Worm (Caenorhabditis elegans) whole organism, midembryonic: Measurements from ENCODE around the gene golg-4.

Source experiments
- ref-1 ChIP-seq: fragments of 200-800 bp; sonication (Bioruptor generic); conservative IDR thresholded peaks from 2 replicates; pipeline ENCODE4 v1.3.6; 2022; ENCODE audit warnings: missing genetic modification reagents, missing genetic modification characterization, missing compliant biosample characterization
- tab-1 ChIP-seq: fragments of 200-800 bp; sonication (Bioruptor generic); IDR thresholded peaks from 2 replicates; pipeline ENCODE4 v1.3.6; 2022; ENCODE audit warnings: missing genetic modification characterization, missing compliant biosample characterization

ce11 chrIII:3370054-3370453 is 35.3 kb upstream of the golg-4 start, which contains the start of gene prk-2:
- no peak for TF ChIP-seq ref-1 (GFP tag; lab: Robert Waterston, UW)
- TF ChIP-seq tab-1 (GFP tag; lab: Robert Waterston, UW) = no peak
